Fruit fly (Drosophila melanogaster): Measurements from ENCODE around the gene cv.

The cv gene

DNA sequence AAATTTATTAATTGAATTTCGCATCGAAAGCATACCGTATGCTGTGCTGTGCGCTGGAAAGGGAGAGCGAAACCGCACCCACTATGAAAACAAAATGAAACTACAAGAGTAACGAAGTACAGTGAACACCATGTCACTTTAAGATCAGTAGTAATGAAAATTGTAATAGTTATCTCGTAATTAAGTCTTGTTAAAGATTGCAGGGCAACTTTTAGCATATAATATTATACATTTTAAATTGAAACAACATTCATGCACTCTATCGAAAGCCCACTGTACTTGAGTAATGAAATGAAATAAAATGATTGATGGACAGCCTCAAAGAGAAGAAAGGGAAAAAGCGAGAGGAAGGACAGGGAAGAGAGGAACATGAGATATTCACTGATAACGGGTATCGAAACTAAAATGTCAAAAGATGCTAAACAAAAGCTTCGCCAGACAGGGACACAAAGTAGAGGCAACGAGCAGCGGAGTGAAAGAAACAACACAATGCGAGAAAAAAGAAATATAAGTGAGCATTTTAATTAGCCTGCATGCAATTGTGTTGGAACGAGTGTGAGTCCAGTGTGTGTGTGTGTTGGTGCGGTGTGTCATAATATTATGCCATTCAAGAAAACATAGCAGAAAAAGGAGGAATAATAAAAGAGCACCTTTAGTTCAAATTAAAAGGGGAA, 45.6 kb downstream of the cv start (continued):
- peak; percentile 85 for TF ChIP-seq lilli (GFP tag; optimal IDR thresholded peaks at IDR 0.05)
- TF ChIP-seq CG10366 (GFP tag; IDR thresholded peaks at IDR 0.05), result peak; percentile 78
- TF ChIP-seq dan (GFP tag; IDR thresholded peaks at IDR 0.05), result 0 out of 2 replicates have a peak, but pooled peaks have one; percentile 30
- peak; percentile 74 for TF ChIP-seq tap (tag; optimal IDR thresholded peaks at IDR 0.05)
- peak; percentile 7 for TF ChIP-seq tx (GFP tag; optimal IDR thresholded peaks at IDR 0.05)
- TF ChIP-seq CG2129 (GFP tag; IDR thresholded peaks at IDR 0.05; ENCODE audit: partially characterized antibody), result no peak
- TF ChIP-seq Opbp (GFP tag; IDR thresholded peaks at IDR 0.05; ENCODE audit: partially characterized antibody), result no peak
- no peak for TF ChIP-seq CG4617 (GFP tag; optimal IDR thresholded peaks at IDR 0.05; ENCODE audit: borderline replicate concordance)
- peak; percentile 34 for TF ChIP-seq zfh2 (GFP tag; optimal IDR thresholded peaks at IDR 0.05)
- TF ChIP-seq Rx (GFP tag; IDR thresholded peaks at IDR 0.05), result peak; percentile 53; the same call in 1 of the 2 replicates
- peak; percentile 78 for TF ChIP-seq Dek (tag; optimal IDR thresholded peaks at IDR 0.05)
- peak; percentile 64 for TF ChIP-seq CG10209 (GFP tag; optimal IDR thresholded peaks at IDR 0.05)
- TF ChIP-seq CG2712 (tag; optimal IDR thresholded peaks at IDR 0.05), result peak; percentile 87
- no peak for TF ChIP-seq slou (GFP tag; optimal IDR thresholded peaks at IDR 0.05)
- peak; percentile 43 for TF ChIP-seq kah (GFP tag; optimal IDR thresholded peaks at IDR 0.05)
- peak; percentile 9 for TF ChIP-seq CG30431 (GFP tag; optimal IDR thresholded peaks at IDR 0.05)
- peak; percentile 50 for TF ChIP-seq pho (GFP tag; optimal IDR thresholded peaks at IDR 0.05)
- TF ChIP-seq CG18011 (GFP tag; optimal IDR thresholded peaks at IDR 0.05), result peak; percentile 7
- TF ChIP-seq Hr51 (GFP tag; optimal IDR thresholded peaks at IDR 0.05), result peak; percentile 22 to 84
- no peak for TF ChIP-seq tna (GFP tag; IDR thresholded peaks at IDR 0.05; ENCODE audit: partially characterized antibody)
- peak; percentile 54 for TF ChIP-seq CG4854 (GFP tag; optimal IDR thresholded peaks at IDR 0.05)
- TF ChIP-seq CG8089 (GFP tag; optimal IDR thresholded peaks at IDR 0.05), result peak; percentile 36
- peak; percentile 31 for TF ChIP-seq NK7.1 (GFP tag; optimal IDR thresholded peaks at IDR 0.05)
- TF ChIP-seq CG8924 (tag; optimal IDR thresholded peaks at IDR 0.05), result peak; percentile 84
- peak; percentile 74 for TF ChIP-seq gsb-n (tag; optimal IDR thresholded peaks at IDR 0.05)
- peak; percentile 33 for TF ChIP-seq kay (GFP tag; optimal IDR thresholded peaks at IDR 0.05)
- no peak for TF ChIP-seq trh (GFP tag; optimal IDR thresholded peaks at IDR 0.05)
- TF ChIP-seq Xrp1 (GFP tag; IDR thresholded peaks at IDR 0.05), result peak; percentile 83
- peak; percentile 48; the same call in 1 of the 2 replicates for TF ChIP-seq CG1024 (GFP tag; IDR thresholded peaks at IDR 0.05)
- TF ChIP-seq bowl (GFP tag; IDR thresholded peaks at IDR 0.05), result no peak
- TF ChIP-seq cg (GFP tag; optimal IDR thresholded peaks at IDR 0.05), result peak; percentile 3
- peak; percentile 51 for TF ChIP-seq CG12219 (GFP tag; optimal IDR thresholded peaks at IDR 0.05)
- TF ChIP-seq CG16813 (GFP tag; IDR thresholded peaks at IDR 0.05; ENCODE audit: partially characterized antibody), result no peak
- peak; percentile 62 for TF ChIP-seq NC2β (GFP tag; optimal IDR thresholded peaks at IDR 0.05)
- TF ChIP-seq CG8765 (GFP tag; IDR thresholded peaks at IDR 0.05), result peak; percentile 71
- no peak for TF ChIP-seq sima (GFP tag; optimal IDR thresholded peaks at IDR 0.05)
- TF ChIP-seq ash1 (GFP tag; optimal IDR thresholded peaks at IDR 0.05), result no peak
- no peak for TF ChIP-seq ftz-f1 (GFP tag; optimal IDR thresholded peaks at IDR 0.05)
- no peak for TF ChIP-seq sna (GFP tag; IDR thresholded peaks at IDR 0.05; ENCODE audit: partially characterized antibody)
- TF ChIP-seq Pdp1 (GFP tag; optimal IDR thresholded peaks at IDR 0.05), result peak; percentile 65 to 69
- peak; percentile 86 for TF ChIP-seq CG12769 (tag; optimal IDR thresholded peaks at IDR 0.05)
- TF ChIP-seq CG4707 (GFP tag; optimal IDR thresholded peaks at IDR 0.05), result peak; percentile 54
- peak; percentile 89 for TF ChIP-seq Drgx (GFP tag; IDR thresholded peaks at IDR 0.05)
- peak; percentile 47; the same call in 1 of the 2 replicates for TF ChIP-seq MBD-R2 (GFP tag; IDR thresholded peaks at IDR 0.05)
- TF ChIP-seq usp (GFP tag; optimal IDR thresholded peaks at IDR 0.05), result no peak
- peak; percentile 37 for TF ChIP-seq CG1233 (GFP tag; optimal IDR thresholded peaks at IDR 0.05)
- TF ChIP-seq nom (GFP tag; optimal IDR thresholded peaks at IDR 0.05), result peak; percentile 51
- TF ChIP-seq Lim3 (GFP tag; IDR thresholded peaks at IDR 0.05), result no peak
- TF ChIP-seq CG17802 (tag; optimal IDR thresholded peaks at IDR 0.05), result no peak
